Worm (Caenorhabditis elegans) whole organism, L4 larva: ENCODE results near the gene srx-56.

Source experiments
- F26F4.8 ChIP-seq: fragments of 200-800 bp; sonication (Bioruptor generic); conservative IDR thresholded peaks from 2 replicates; pipeline ENCODE4 v1.3.6; 2022; ENCODE audit warnings: missing genetic modification characterization, missing compliant biosample characterization
- F44E2.7 ChIP-seq: fragments of 200-800 bp; sonication (Bioruptor generic); IDR thresholded peaks from 2 replicates; pipeline ENCODE4 v2.1.2; 2022; ENCODE audit warnings: missing genetic modification characterization, missing compliant biosample characterization
- Y105C5A.15 ChIP-seq: fragments of 200-800 bp; sonication (Bioruptor generic); IDR thresholded peaks from 2 replicates; pipeline ENCODE4 v1.3.6; 2022; ENCODE audit warnings: missing genetic modification characterization, missing compliant biosample characterization
- Y5F2A.4 ChIP-seq: fragments of 200-800 bp; sonication (Bioruptor generic); optimal IDR thresholded peaks from 2 replicates; lab custom pipeline; 2018; ENCODE audit warnings: mild to moderate bottlenecking, missing genetic modification characterization, missing compliant biosample characterization
- ZK337.2 ChIP-seq: fragments of 200-800 bp; sonication (Bioruptor generic); IDR thresholded peaks from 2 replicates; pipeline ENCODE4 v1.3.6; 2022; ENCODE audit warnings: missing genetic modification reagents, missing genetic modification characterization, missing compliant biosample characterization
- aha-1 ChIP-seq: fragments of 150-350 bp; peaks from one replicate; lab custom pipeline; 2014; ENCODE audit warnings: missing biosample characterization, missing genetic modification characterization
- aly-2 ChIP-seq: sonication (generic microtip); optimal IDR thresholded peaks from 2 replicates; lab custom pipeline; 2018; ENCODE audit warnings: missing biosample characterization, missing genetic modification characterization
- ceh-28 ChIP-seq: fragments of 150-350 bp; optimal IDR thresholded peaks from 2 replicates; lab custom pipeline; 2014; ENCODE audit warnings: missing biosample characterization, missing genetic modification reagents, missing genetic modification characterization
- cey-2 ChIP-seq: sonication (generic microtip); optimal IDR thresholded peaks from 3 replicates; lab custom pipeline; 2017; ENCODE audit warnings: missing genetic modification characterization, mild to moderate bottlenecking, missing compliant biosample characterization, antibody characterized with exemption, borderline replicate concordance; ENCODE audit not compliant: insufficient read depth
- daf-16 ChIP-seq, 3 experiments: sonication (generic microtip); optimal IDR thresholded peaks; 2 replicates each; lab custom pipeline; 2016 to 2017; ENCODE audit warnings: missing genetic modification characterization in 3 of 3, missing genetic modification reagents in 3 of 3, mild to moderate bottlenecking in 2 of 3, missing compliant biosample characterization in 2 of 3, missing biosample characterization in 1 of 3, moderate library complexity in 1 of 3
- daf-19 ChIP-seq: fragments of 200-800 bp; sonication (Bioruptor generic); conservative IDR thresholded peaks from 2 replicates; pipeline ENCODE4 v1.3.6; 2022; ENCODE audit warnings: missing genetic modification characterization, missing compliant biosample characterization
- dmd-6 ChIP-seq: fragments of 200-800 bp; sonication (Bioruptor generic); IDR thresholded peaks from 2 replicates; pipeline ENCODE4 v1.3.6; 2022; ENCODE audit warnings: missing genetic modification reagents, missing genetic modification characterization, missing compliant biosample characterization
- dmd-8 ChIP-seq: fragments of 200-800 bp; sonication (Bioruptor generic); IDR thresholded peaks from 2 replicates; pipeline ENCODE4 v1.3.6; 2022; ENCODE audit warnings: missing genetic modification characterization, missing compliant biosample characterization
- dve-1 ChIP-seq: sonication (generic microtip); optimal IDR thresholded peaks from 2 replicates; lab custom pipeline; 2017; ENCODE audit warnings: antibody characterized with exemption, mild to moderate bottlenecking, missing genetic modification characterization, missing compliant biosample characterization; ENCODE audit not compliant: insufficient read depth
- hlh-11 ChIP-seq: fragments of 200-800 bp; sonication (Bioruptor generic); optimal IDR thresholded peaks from 2 replicates; lab custom pipeline; 2018; ENCODE audit warnings: mild to moderate bottlenecking, missing genetic modification characterization, missing compliant biosample characterization
- lin-1 ChIP-seq: fragments of 200-800 bp; sonication (Bioruptor generic); IDR thresholded peaks from 2 replicates; pipeline ENCODE4 v1.3.6; 2022; ENCODE audit warnings: missing genetic modification reagents, missing genetic modification characterization, missing compliant biosample characterization
- lin-39 ChIP-seq: fragments of 150-350 bp; optimal IDR thresholded peaks from 2 replicates; lab custom pipeline; 2014; ENCODE audit warnings: missing biosample characterization, missing genetic modification reagents, missing genetic modification characterization
- nhr-28 ChIP-seq: fragments of 150-350 bp; optimal IDR thresholded peaks from 2 replicates; lab custom pipeline; 2014; ENCODE audit warnings: missing biosample characterization, missing genetic modification characterization
- nhr-41 ChIP-seq: fragments of 200-800 bp; sonication (Bioruptor generic); IDR thresholded peaks from 2 replicates; pipeline ENCODE4 v1.3.6; 2022; ENCODE audit warnings: missing genetic modification reagents, missing genetic modification characterization, missing compliant biosample characterization
- nhr-42 ChIP-seq: fragments of 200-800 bp; sonication (Bioruptor generic); IDR thresholded peaks from 2 replicates; pipeline ENCODE4 v1.3.6; 2022; ENCODE audit warnings: missing genetic modification characterization, missing compliant biosample characterization
- nhr-76 ChIP-seq: fragments of 150-350 bp; optimal IDR thresholded peaks from 2 replicates; lab custom pipeline; 2014; ENCODE audit warnings: missing biosample characterization, missing genetic modification characterization
- pqm-1 ChIP-seq: sonication (generic microtip); optimal IDR thresholded peaks from 2 replicates; lab custom pipeline; 2017; ENCODE audit warnings: missing biosample characterization, missing genetic modification characterization
- saeg-2 ChIP-seq: fragments of 200-800 bp; sonication (Bioruptor generic); IDR thresholded peaks from 2 replicates; pipeline ENCODE4 v1.3.6; 2022; ENCODE audit warnings: missing genetic modification reagents, missing genetic modification characterization, missing compliant biosample characterization
- sdz-12 ChIP-seq: fragments of 200-800 bp; sonication (Bioruptor generic); optimal IDR thresholded peaks from 2 replicates; lab custom pipeline; 2018; ENCODE audit warnings: mild to moderate bottlenecking, missing genetic modification characterization, missing compliant biosample characterization
- skn-1 ChIP-seq: fragments of 150-350 bp; optimal IDR thresholded peaks from 2 replicates; lab custom pipeline; 2014; ENCODE audit warnings: missing biosample characterization, missing genetic modification characterization
- spr-3 ChIP-seq: fragments of 200-800 bp; sonication (Bioruptor generic); optimal IDR thresholded peaks from 2 replicates; lab custom pipeline; 2018; ENCODE audit warnings: mild to moderate bottlenecking, missing genetic modification characterization, missing compliant biosample characterization
- unc-130 ChIP-seq: sonication (generic microtip); optimal IDR thresholded peaks from 2 replicates; lab custom pipeline; 2016; ENCODE audit warnings: missing genetic modification reagents, missing genetic modification characterization, missing compliant biosample characterization
- unc-39 ChIP-seq: sonication (generic microtip); optimal IDR thresholded peaks from 2 replicates; lab custom pipeline; 2017; ENCODE audit warnings: missing biosample characterization, missing genetic modification characterization
- unc-62 ChIP-seq, 3 experiments: fragments of 150-350 bp in 1 of 3; sonication (generic microtip); optimal IDR thresholded peaks in 2 of 3; peaks in 1 of 3; 1 replicate in 1 of 3; 2 replicates in 2 of 3; lab custom pipeline; 2014 to 2017; ENCODE audit warnings: missing biosample characterization in 3 of 3, missing genetic modification characterization in 3 of 3, missing genetic modification reagents in 3 of 3, missing genotype in 1 of 3
- vab-7 ChIP-seq: fragments of 200-800 bp; sonication (Bioruptor generic); IDR thresholded peaks from 2 replicates; pipeline ENCODE4 v1.3.6; 2022; ENCODE audit warnings: missing genetic modification reagents, missing genetic modification characterization, missing compliant biosample characterization

Gene srx-56

DNA sequence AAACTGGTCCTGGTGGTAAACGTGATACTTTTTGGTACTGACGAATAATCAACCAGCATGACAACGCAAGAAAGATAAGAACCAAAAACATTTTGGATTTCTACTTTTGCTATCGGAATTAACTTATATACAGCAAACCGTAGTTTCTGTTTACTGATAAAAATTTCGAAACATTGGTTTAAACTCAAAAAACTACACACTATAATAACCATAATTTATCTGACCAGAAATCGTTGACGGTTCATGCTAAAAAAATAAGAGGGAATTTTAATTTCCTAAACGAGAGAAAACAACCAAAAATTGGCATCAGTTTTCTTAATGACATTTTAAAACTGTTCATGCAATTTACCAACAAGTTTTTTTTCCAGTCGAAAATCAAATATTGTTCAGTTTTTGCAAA, 12.5 kb upstream of the srx-56 start, which contains the start of gene cyp-35A1:
Gene cyp-35A1 (minus strand): TSS at position 101 of the 400 bp plus-strand sequence.
- no peak for TF ChIP-seq vab-7 (GFP tag; lab: Robert Waterston, UW)
- no peak for TF ChIP-seq saeg-2 (GFP tag; lab: Robert Waterston, UW)
- no peak for TF ChIP-seq nhr-41 (GFP tag; lab: Robert Waterston, UW)
- TF ChIP-seq dmd-8 (GFP tag; lab: Robert Waterston, UW) = no peak
- no peak for TF ChIP-seq unc-39
- TF ChIP-seq lin-39 (tag; lab: Kevin White, UChicago) = no peak
- no peak for TF ChIP-seq spr-3
- no peak for TF ChIP-seq nhr-76 (tag; lab: Kevin White, UChicago)
- TF ChIP-seq skn-1 = no peak
- TF ChIP-seq ceh-28 = no peak
- no peak for TF ChIP-seq sdz-12 (GFP tag; lab: Kevin White, UChicago)
- no peak for TF ChIP-seq unc-130 (GFP tag; lab: Kevin White, UChicago)
- no peak for TF ChIP-seq F26F4.8 (GFP tag; lab: Robert Waterston, UW)

- TF ChIP-seq pqm-1 (peak; percentile 52), dmd-6 (GFP tag; lab: Robert Waterston, UW) (peak; percentile 57; the same call in 1 of the 2 replicates), Y105C5A.15 (GFP tag; lab: Robert Waterston, UW) (no peak), nhr-28 (peak; percentile 71), daf-19 (GFP tag; lab: Robert Waterston, UW) (no peak), ZK337.2 (no peak), aly-2 (tag; lab: Kevin White, UChicago) (no peak), daf-16 (GFP tag; optimal IDR thresholded peaks at IDR 0.05; lab: Kevin White, UChicago) (no peak), daf-16 (tag; optimal IDR thresholded peaks at IDR 0.05; lab: Kevin White, UChicago) (peak; percentile 91), hlh-11 (tag; lab: Kevin White, UChicago) (peak; percentile 53)
These were observed 10.1 kb upstream of the srx-56 start, which contains the start of gene cyp-35A2 for ce11 chrV:7364059-7364458. Gene cyp-35A2 (minus strand): TSS chrV:7364182.

DNA sequence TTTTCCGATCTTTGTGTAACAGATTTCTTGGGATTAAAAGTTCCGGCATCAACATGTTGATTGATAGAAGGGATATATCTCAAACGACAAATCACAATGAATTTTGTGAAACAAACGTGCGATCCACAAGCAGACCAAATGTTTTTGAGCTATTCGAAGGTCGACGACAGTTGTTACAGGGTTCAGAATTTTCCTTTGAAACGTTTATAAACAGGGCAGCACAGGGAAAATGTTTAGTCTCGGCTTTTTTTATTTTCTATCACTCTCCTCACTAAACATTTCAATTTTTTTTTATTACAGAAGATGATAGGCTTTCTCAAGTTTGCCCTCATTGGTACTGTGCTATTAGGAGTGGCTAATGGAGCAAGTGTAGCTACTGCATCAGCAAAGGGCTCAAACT, 9.2 kb upstream of the srx-56 start, which contains the start of gene exc-13:
Gene exc-13 (plus strand): TSS at position 301 of the 400 bp plus-strand sequence.
- TF ChIP-seq cey-2 (tag; lab: Kevin White, UChicago) = no peak
- no peak for TF ChIP-seq lin-1 (GFP tag; lab: Robert Waterston, UW)
- TF ChIP-seq daf-16 (GFP tag; optimal IDR thresholded peaks at IDR 0.05; lab: Kevin White, UChicago) = peak in 1 of 2 experiments; percentile 90
- TF ChIP-seq daf-16 (tag; optimal IDR thresholded peaks at IDR 0.05; lab: Kevin White, UChicago) = no peak
- TF ChIP-seq, all 104 proteins: peak for 1

ce11 chrV:7369578-7369977, 4.6 kb upstream of the srx-56 start, which contains the start of gene srj-14:
Gene srj-14 (plus strand): TSS chrV:7369708.
- TF ChIP-seq F44E2.7 (GFP tag; lab: Robert Waterston, UW) (no peak), dve-1 (tag; lab: Kevin White, UChicago) (no peak), unc-62 (GFP tag; optimal IDR thresholded peaks at IDR 0.05 in 1 of 2; lab: Kevin White, UChicago) (peak in 1 of 2 experiments; percentile 93), unc-62 (tag; optimal IDR thresholded peaks at IDR 0.05; lab: Kevin White, UChicago) (no peak), nhr-42 (no peak)

DNA sequence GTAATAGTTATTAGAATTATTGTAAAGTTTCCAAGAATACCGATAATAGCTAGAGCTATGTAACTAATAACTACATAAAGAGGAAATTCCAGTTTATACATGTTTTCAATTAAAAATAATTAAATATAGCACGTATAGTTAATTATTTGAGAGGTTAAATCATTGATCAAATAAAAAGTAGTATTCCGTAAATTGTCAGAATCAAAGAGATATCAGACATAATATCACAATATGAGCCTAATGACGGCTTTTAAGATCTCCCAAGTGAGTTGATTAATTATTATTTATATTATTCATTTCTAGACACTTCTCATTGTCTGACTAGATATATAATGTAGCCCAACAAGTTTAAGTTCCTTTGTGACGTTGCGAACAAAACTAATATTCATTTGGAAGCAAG, 5.2 kb downstream of the srx-56 start, which contains the start of gene srsx-24:
Gene srsx-24 (minus strand): TSS at position 101 of the 400 bp plus-strand sequence.
- TF ChIP-seq hlh-11 (tag; lab: Kevin White, UChicago) (no peak), nhr-28 (no peak)

ce11 chrV:7381008-7381407, 6.8 kb downstream of the srx-56 start, which contains the start of gene C03G6.17:
Gene C03G6.17 (minus strand): TSS chrV:7381108.
- TF ChIP-seq Y5F2A.4 (no peak), aha-1 (tag; lab: Kevin White, UChicago) (peak; percentile 22)
